Worm (Caenorhabditis elegans): Measurements from ENCODE around the gene vwa-8.

ce11 chrX:12999567-12999966, 8.3 kb downstream of the vwa-8 start:
- no peak for TF ChIP-seq sem-2 (GFP tag; optimal IDR thresholded peaks at IDR 0.05)
- TF ChIP-seq snpc-4 (tag; optimal IDR thresholded peaks at IDR 0.05) = no peak
- TF ChIP-seq mab-5 (tag; optimal IDR thresholded peaks at IDR 0.05) = no peak
- TF ChIP-seq unc-62 (GFP tag; optimal IDR thresholded peaks at IDR 0.05) = no peak
- no peak for TF ChIP-seq lsy-2 (tag; optimal IDR thresholded peaks at IDR 0.05)
- TF ChIP-seq nhr-12 (tag; optimal IDR thresholded peaks at IDR 0.05) = no peak
- TF ChIP-seq nhr-28 (tag; optimal IDR thresholded peaks at IDR 0.05) = no peak
- TF ChIP-seq ztf-11 (tag; optimal IDR thresholded peaks at IDR 0.05) = no peak

All from whole organism, mixed stage, embryonic.